Worm (Caenorhabditis elegans) whole organism, L4/young adult: ENCODE results near the gene str-220.

ENCODE experiments used
- W03F9.2 ChIP-seq: fragments of 150-350 bp; optimal IDR thresholded peaks from 2 replicates; lab custom pipeline; 2014; ENCODE audit warnings: missing biosample characterization, missing genetic modification characterization
- dao-5 ChIP-seq: sonication (generic microtip); optimal IDR thresholded peaks from 2 replicates; lab custom pipeline; 2016; ENCODE audit warnings: missing genotype, missing genetic modification characterization, moderate library complexity, missing compliant biosample characterization
- him-1 ChIP-seq: sonication (generic microtip); optimal IDR thresholded peaks from 2 replicates; lab custom pipeline; 2016; ENCODE audit warnings: missing genotype, missing genetic modification reagents, missing genetic modification characterization, missing compliant biosample characterization

The str-220 gene

ce11 chrIV:7186756-7187155, 15.6 kb upstream of the str-220 start, which contains the start of gene str-249:
str-249 (minus strand) TSS chrIV:7186856.
- TF ChIP-seq W03F9.2 (tag; lab: Kevin White, UChicago) (no peak), him-1 (tag; lab: Kevin White, UChicago) (no peak), dao-5 (tag; lab: Kevin White, UChicago) (no peak)

DNA sequence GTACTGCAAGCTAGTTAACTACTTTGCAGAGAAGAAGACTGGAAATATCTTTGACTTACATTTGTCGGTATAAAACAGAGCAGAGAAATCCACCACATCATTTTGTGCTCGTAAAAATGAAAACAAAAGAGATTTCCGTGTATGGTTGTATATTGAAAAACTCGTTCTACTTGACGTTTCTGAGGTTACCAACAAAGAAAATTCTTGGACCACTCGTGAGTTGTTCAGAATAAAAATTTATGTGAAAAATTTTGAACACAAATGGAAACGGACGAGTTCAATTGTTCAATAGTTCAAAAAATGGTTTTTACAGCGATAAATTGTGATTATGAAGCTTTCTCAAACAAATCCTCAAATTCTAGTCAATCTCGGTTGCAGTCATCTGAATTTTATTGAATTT, 13.5 kb upstream of the str-220 start, which contains the start of gene clec-179:
clec-179 (minus strand) TSS at position 101 of the 400 bp plus-strand sequence.
- TF ChIP-seq dao-5 (tag; lab: Kevin White, UChicago) (no peak), him-1 (tag; lab: Kevin White, UChicago) (no peak), W03F9.2 (tag; lab: Kevin White, UChicago) (no peak)

ce11 chrIV:7182818-7183217, 11.7 kb upstream of the str-220 start:
- TF ChIP-seq dao-5 (tag; lab: Kevin White, UChicago) = no peak
- TF ChIP-seq him-1 (tag; lab: Kevin White, UChicago) = no peak
- TF ChIP-seq W03F9.2 (tag; lab: Kevin White, UChicago) = peak; percentile 12

DNA sequence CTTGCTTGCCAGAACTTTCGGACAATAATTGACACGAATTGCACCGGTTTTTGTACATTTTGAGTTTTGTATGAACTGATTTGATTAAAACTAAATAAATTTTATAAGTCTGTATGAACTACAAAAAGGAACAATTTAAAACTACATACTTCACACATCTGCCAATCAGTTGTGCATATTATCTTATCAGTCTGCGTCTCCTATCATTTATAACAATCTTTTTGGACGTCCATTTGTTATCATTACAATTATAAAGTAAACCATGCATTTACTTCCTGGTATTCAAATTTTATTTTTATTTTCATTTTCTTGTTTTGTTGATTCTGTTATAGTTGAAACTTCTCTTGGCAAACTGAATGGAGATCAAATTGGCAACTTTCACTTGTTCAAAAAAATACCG, 9.2 kb upstream of the str-220 start, which contains the start of gene cest-10:
cest-10 (plus strand) TSS at position 254 of the 400 bp plus-strand sequence.
- no peak for TF ChIP-seq him-1 (tag; lab: Kevin White, UChicago)
- peak; percentile 6 for TF ChIP-seq W03F9.2 (tag; lab: Kevin White, UChicago)

- TF ChIP-seq W03F9.2 (tag; lab: Kevin White, UChicago) = no peak
- TF ChIP-seq dao-5 (tag; lab: Kevin White, UChicago) = no peak
- no peak for TF ChIP-seq him-1 (tag; lab: Kevin White, UChicago)
Observed at ce11 chrIV:7178942-7179341, 7.8 kb upstream of the str-220 start, which contains the start of gene C42D4.3. C42D4.3 (plus strand) TSS chrIV:7179239.

- no peak for TF ChIP-seq W03F9.2 (tag; lab: Kevin White, UChicago)
- no peak for TF ChIP-seq him-1 (tag; lab: Kevin White, UChicago)
- no peak for TF ChIP-seq dao-5 (tag; lab: Kevin White, UChicago)
Observed at ce11 chrIV:7176887-7177286, 5.8 kb upstream of the str-220 start, which contains the start of gene str-44. str-44 (plus strand) TSS chrIV:7177187.

DNA sequence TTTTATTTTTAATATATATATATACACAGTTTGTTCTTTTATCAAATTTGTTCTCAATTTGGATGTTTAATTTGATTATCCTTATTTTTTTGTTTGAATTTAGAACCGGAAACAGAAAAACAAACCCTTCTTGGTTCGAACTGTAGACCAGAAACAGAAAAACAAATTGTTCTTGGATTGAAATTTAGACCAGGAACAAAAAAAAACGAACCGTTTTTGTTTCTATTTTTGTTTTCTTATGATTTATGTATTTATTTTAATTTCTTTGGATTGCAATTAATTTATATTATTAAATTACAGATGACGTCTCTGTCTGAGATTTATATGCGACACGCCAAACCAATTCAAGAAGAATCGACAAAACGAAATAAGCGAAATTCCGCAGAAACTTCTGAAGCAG, 4.2 kb upstream of the str-220 start, which contains the start of gene C42D4.19:
C42D4.19 (plus strand) TSS at position 301 of the 400 bp plus-strand sequence.
- TF ChIP-seq dao-5 (tag; lab: Kevin White, UChicago) (no peak), W03F9.2 (tag; lab: Kevin White, UChicago) (no peak), him-1 (tag; lab: Kevin White, UChicago) (no peak)

ce11 chrIV:7173489-7173888, 2.4 kb upstream of the str-220 start, which contains the start of gene str-1:
str-1 (plus strand) TSS chrIV:7173789.
- TF ChIP-seq dao-5 (tag; lab: Kevin White, UChicago) (no peak), W03F9.2 (tag; lab: Kevin White, UChicago) (no peak), him-1 (tag; lab: Kevin White, UChicago) (no peak)

- TF ChIP-seq W03F9.2 (tag; lab: Kevin White, UChicago) = no peak
Observed at ce11 chrIV:7167983-7168760, 3.0 kb downstream of the str-220 start, which contains the start of gene skr-16. skr-16 (plus strand) TSS chrIV:7168710.

ce11 chrIV:7166553-7166952, 4.6 kb downstream of the str-220 start, which contains the start of gene C42D4.18:
C42D4.18 (plus strand) TSS chrIV:7166783.
- TF ChIP-seq W03F9.2 (tag; lab: Kevin White, UChicago) = no peak
- no peak for TF ChIP-seq him-1 (tag; lab: Kevin White, UChicago)
- TF ChIP-seq dao-5 (tag; lab: Kevin White, UChicago) = no peak

DNA sequence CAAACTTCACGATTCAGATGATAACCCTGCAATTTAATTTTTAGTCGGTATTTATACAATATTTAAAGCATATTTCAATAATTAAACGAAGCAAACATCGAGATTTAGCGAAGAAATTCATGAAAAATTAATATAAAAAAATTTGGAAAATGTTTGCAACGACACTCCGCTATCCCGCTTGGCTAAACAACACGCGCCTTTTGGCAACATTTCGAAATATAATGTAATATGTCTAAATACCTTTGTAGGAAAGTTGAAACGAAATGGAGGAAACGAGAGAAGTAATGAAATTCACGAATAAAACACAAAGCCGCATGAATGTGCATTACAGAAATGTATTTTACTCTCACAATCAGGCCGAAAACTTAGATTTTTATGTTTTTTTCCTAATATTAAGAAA, 5.4 kb downstream of the str-220 start, which contains the start of gene rpc-1:
rpc-1 (minus strand) TSS at position 26 of the 400 bp plus-strand sequence.
- TF ChIP-seq W03F9.2 (tag; lab: Kevin White, UChicago) = no peak
- TF ChIP-seq him-1 (tag; lab: Kevin White, UChicago) = no peak

DNA sequence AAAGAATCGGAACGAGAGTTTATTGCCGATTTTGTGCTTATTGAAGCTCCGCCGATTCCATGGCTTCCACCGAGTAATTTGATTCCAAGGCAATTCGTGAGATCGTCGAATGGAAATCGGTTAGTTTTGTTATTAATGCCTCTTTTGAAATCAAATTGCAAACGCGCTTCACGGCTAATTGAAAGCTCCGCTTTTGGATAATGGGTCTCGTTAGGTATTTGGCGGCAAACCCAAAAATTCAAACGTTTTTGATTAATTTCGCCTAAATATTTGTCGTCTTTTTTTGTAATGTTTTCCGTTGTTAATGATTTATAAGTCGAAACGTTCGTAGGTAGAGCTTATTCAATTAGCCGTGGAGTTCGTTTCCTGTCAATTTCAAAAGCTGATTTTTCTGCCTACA, 11.5 kb downstream of the str-220 start:
- TF ChIP-seq W03F9.2 (tag; lab: Kevin White, UChicago) (no peak), him-1 (tag; lab: Kevin White, UChicago) (no peak), dao-5 (tag; lab: Kevin White, UChicago) (no peak)

- TF ChIP-seq dao-5 (tag; lab: Kevin White, UChicago) = no peak
- TF ChIP-seq him-1 (tag; lab: Kevin White, UChicago) = no peak
- no peak for TF ChIP-seq W03F9.2 (tag; lab: Kevin White, UChicago)
Observed at ce11 chrIV:7158161-7158560, 13.0 kb downstream of the str-220 start.
